Worm (Caenorhabditis elegans): Measurements from ENCODE around the gene F47B10.5.

F47B10.5 gene

ce11 chrX:10890456-10890855 lies at the start of gene F47B10.5:
F47B10.5 (minus strand) TSS chrX:10890556.
- TF ChIP-seq W03F9.2 (tag; optimal IDR thresholded peaks at IDR 0.05) (no peak), dao-5 (tag; optimal IDR thresholded peaks at IDR 0.05) (no peak), him-1 (tag; optimal IDR thresholded peaks at IDR 0.05) (no peak)

DNA sequence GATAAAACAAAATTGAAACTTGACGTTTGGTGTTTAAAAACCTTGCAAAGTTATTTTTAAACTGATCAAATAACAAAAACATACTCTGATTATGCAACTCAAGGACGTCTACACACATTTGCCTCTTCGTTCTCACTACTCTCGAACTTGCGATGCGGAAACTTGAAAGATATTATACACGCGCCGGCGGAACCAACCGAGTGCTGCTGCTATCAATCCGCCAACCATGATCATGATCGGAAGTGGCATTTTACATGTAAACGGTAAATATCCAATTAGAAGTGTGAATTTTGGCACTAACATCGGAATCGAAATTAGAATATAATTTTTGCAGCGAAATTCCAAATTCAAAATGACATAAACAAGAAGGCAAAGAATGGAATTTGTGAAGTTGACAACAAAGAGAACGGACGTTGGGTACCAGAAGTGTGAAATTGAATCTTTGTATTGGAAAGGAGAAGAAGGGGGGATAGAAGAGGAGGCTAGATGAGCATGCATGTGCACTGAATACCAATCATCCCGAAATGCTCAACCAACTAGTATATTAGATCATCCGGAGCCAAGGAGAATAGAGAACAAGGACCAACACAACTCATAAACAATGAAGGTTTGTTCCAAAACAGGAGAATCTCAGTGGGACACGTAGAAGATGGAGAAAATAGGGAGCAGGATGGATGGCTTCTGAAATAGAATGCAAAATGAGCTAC lies 43.1 kb upstream of the F47B10.5 start:
- TF ChIP-seq W03F9.2 (tag; optimal IDR thresholded peaks at IDR 0.05) (no peak), him-1 (tag; optimal IDR thresholded peaks at IDR 0.05) (no peak), dao-5 (tag; optimal IDR thresholded peaks at IDR 0.05) (no peak)

- no peak for TF ChIP-seq dao-5 (tag; optimal IDR thresholded peaks at IDR 0.05)
- TF ChIP-seq him-1 (tag; optimal IDR thresholded peaks at IDR 0.05) = no peak
- no peak for TF ChIP-seq W03F9.2 (tag; optimal IDR thresholded peaks at IDR 0.05)
Observed at ce11 chrX:10932087-10932486, 41.7 kb upstream of the F47B10.5 start.

DNA sequence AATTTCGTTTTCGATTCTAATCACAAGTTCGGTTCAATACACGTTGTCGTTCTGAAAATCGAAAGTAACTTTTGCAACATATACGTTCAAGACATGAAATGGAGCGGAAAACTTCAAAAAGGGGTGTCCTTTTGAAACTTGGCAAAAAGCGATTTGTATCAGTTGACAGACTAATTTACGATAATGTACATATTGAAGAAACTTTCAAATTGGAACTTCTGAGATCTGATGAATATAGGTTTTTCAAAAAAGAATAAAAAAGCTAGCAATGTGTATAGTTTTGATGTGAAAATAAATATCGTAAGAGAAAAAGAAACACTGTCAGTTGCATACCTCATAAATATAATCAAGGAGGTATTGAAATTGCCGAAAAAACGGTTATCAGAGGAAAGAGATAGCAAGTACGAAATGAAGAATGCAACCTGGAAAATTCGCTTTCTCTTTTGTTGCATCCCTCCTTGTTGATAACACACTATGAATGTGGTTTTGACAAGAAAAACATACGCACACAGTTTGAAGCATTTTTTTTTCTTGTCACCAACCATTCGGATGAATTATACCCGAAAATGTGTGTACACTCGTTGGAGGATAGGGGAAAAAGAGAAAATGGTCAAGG lies 38.7 kb upstream of the F47B10.5 start, which contains the start of gene dgn-1:
Gene dgn-1, minus strand, starts transcription at position 51 of the 616 bp plus-strand sequence.
- TF ChIP-seq W03F9.2 (tag; optimal IDR thresholded peaks at IDR 0.05) = no peak
- no peak for TF ChIP-seq dao-5 (tag; optimal IDR thresholded peaks at IDR 0.05)
- TF ChIP-seq him-1 (tag; optimal IDR thresholded peaks at IDR 0.05) = no peak

DNA sequence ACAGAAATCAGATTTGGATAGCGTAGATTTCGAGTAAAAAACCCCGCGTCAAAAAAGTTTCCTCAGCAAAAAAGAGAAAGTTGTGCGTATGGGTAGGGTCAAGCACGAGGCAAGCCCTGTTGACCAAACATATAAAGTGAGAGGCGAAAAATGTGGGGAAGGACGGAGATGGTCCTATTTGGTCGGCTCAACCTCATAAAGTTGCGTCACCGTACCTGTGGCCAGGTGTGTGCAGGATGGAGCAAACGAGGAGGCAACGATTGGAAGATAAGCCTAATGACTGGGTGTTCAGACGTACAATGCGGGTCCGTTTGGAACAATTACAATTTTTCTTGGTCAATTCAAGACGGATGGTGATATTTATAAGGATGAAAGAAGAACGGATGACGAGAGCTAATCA lies 36.8 kb upstream of the F47B10.5 start:
- no peak for TF ChIP-seq him-1 (tag; optimal IDR thresholded peaks at IDR 0.05)
- no peak for TF ChIP-seq dao-5 (tag; optimal IDR thresholded peaks at IDR 0.05)

DNA sequence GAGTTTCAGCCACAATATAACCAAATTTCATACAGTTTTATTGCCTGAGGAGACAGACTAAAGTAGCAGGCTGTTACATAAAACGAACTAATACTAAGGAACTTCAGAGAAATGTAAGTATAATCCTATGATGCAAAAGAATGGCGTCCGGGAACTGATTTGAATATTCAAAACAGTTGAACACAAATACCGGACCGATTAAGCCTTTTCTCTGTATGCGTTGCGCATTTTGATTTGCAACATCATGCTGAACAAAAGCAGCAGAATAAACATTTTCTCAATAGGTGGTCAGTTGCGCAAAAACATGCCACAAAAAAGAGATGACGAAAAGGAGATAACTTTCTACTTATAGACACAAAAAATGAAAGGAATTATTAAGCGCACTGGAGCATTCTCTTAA lies 33.7 kb upstream of the F47B10.5 start:
- TF ChIP-seq W03F9.2 (tag; optimal IDR thresholded peaks at IDR 0.05) (no peak), him-1 (tag; optimal IDR thresholded peaks at IDR 0.05) (no peak), dao-5 (tag; optimal IDR thresholded peaks at IDR 0.05) (no peak)

DNA sequence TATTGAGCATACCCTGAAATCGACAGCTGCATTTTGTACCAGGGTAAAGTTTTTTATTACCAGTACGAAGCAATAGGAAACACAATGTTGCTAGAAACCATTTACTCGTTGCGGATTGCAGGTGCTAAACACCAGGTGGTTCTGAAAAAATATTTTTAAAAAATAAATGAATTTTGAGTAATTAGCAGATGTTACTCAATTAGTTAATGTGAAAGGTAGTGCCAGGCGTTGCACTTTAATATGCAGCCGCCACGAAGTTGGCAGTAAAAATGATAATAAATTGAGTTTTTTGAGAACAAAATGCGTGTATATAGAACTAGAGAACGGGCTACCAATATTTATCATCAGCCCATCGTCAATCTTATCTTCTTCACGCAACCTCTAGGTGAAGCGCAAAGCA lies 29.3 kb upstream of the F47B10.5 start, which contains the start of gene nstp-9:
Gene nstp-9, minus strand, starts transcription at position 101 of the 400 bp plus-strand sequence.
- TF ChIP-seq him-1 (tag; optimal IDR thresholded peaks at IDR 0.05) (no peak), dao-5 (tag; optimal IDR thresholded peaks at IDR 0.05) (no peak), W03F9.2 (tag; optimal IDR thresholded peaks at IDR 0.05) (no peak)

DNA sequence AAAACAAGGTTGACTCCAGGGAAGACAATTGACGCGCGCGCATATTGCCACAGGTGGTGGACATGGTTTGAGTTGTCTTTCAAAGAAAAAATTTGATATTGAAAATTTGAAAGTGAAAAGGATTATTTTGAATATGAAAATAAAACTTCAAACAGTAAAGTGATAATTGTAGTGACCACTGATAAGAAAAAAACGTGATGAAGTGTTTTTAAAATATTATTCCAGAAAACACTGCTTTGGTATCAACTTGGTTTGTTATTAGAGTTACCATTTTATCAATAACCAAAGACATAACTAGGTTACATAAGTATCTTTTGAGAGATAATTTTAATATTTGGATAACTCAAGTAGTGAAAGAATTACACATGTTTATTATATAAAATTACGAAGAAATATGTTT lies 25.8 kb upstream of the F47B10.5 start:
- TF ChIP-seq dao-5 (tag; optimal IDR thresholded peaks at IDR 0.05) (no peak), him-1 (tag; optimal IDR thresholded peaks at IDR 0.05) (no peak), W03F9.2 (tag; optimal IDR thresholded peaks at IDR 0.05) (no peak)

- no peak for TF ChIP-seq W03F9.2 (tag; optimal IDR thresholded peaks at IDR 0.05)
Observed at ce11 chrX:10914421-10915277, 24.3 kb upstream of the F47B10.5 start.

DNA sequence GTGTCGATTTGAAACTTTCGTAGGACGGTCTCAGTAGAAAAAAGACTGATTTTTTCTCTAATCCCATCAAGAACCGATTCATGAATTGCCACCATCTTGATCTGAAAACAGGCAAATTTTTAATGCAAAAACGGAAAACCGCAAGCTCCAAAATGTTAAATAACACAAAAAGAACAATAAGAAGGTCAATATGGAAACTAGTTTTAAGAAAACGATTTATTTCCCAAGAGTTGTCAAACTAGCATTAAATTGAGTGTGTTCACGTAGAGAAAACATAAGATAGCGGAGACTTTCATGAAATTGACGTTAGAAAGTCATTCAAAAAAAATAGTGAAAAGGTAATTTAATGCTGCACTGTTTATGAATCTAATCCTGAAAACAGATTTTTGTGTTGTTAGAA lies 23.6 kb upstream of the F47B10.5 start, which contains the start of gene F47B10.9:
Gene F47B10.9, minus strand, starts transcription at position 101 of the 400 bp plus-strand sequence.
- TF ChIP-seq him-1 (tag; optimal IDR thresholded peaks at IDR 0.05) (no peak), W03F9.2 (tag; optimal IDR thresholded peaks at IDR 0.05) (no peak), dao-5 (tag; optimal IDR thresholded peaks at IDR 0.05) (no peak)

DNA sequence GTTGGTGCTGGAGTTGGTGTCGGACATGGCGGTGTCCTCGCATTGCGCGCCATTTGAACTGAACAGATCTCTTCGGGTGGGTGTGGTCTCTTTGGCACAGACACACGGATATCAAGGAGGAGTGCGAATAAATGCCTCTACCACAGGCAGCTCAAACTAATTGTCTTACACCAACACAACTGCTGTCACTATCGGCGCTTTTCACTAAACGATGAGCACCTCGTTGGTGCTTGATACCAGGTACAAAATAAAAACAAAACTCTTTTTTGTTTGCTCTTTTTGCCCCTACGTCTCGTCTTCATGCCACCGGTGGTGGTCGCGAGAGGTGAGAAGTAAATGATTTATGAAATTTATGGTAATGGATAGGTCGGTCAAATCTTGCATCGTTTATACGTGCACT lies 20.4 kb upstream of the F47B10.5 start, which contains the start of gene F47B10.8:
Gene F47B10.8, minus strand, starts transcription at position 101 of the 400 bp plus-strand sequence.
- TF ChIP-seq dao-5 (tag; optimal IDR thresholded peaks at IDR 0.05) = no peak
- no peak for TF ChIP-seq him-1 (tag; optimal IDR thresholded peaks at IDR 0.05)
- TF ChIP-seq W03F9.2 (tag; optimal IDR thresholded peaks at IDR 0.05) = no peak

ce11 chrX:10909661-10910060 lies 19.3 kb upstream of the F47B10.5 start:
- TF ChIP-seq W03F9.2 (tag; optimal IDR thresholded peaks at IDR 0.05) = no peak
- TF ChIP-seq dao-5 (tag; optimal IDR thresholded peaks at IDR 0.05) = no peak
- TF ChIP-seq him-1 (tag; optimal IDR thresholded peaks at IDR 0.05) = no peak

DNA sequence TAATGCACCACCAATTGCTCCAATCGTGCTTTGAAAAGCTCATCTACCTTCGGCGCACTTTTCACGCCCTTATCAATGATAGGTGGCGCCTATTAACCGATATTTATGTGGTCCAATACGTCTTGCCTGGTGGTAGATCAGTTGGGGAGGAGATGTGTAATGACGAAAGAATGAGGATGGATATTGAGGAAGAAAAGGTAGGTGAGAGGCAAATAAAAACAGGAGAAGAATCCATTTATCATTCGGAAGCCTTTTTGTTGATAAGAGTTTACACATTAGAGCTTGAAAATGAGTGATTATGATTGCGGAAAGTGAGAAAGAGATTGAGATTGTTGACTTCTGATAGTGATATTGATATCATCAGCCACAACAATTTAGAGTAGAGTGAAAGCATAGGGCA lies 17.1 kb upstream of the F47B10.5 start:
- no peak for TF ChIP-seq dao-5 (tag; optimal IDR thresholded peaks at IDR 0.05)
- no peak for TF ChIP-seq W03F9.2 (tag; optimal IDR thresholded peaks at IDR 0.05)
- no peak for TF ChIP-seq him-1 (tag; optimal IDR thresholded peaks at IDR 0.05)

DNA sequence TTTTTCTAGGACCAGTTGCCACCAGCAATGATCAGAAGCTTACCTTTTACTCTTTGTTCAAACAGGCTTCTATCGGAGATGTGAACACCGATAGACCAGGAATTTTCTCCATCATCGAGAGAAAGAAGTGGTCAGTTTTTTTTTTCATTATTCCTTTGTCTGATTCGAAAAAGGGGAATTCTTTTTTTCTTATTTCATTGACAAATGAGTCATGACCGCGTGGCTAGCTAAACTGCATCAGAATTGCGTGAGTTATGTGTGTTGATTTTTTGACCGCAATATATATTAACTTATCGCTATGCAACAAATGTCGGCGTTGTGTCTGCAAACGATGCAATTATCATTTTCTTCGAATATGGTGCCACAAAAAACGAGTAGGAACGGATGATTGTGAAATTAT lies 13.1 kb upstream of the F47B10.5 start:
- no peak for TF ChIP-seq dao-5 (tag; optimal IDR thresholded peaks at IDR 0.05)
- no peak for TF ChIP-seq W03F9.2 (tag; optimal IDR thresholded peaks at IDR 0.05)
- TF ChIP-seq him-1 (tag; optimal IDR thresholded peaks at IDR 0.05) = no peak

Data from whole organism, L4/young adult.